Fruit fly (Drosophila melanogaster) whole organism, prepupa: ENCODE results near the gene Orp8.

Experiments used
- CG15336 ChIP-seq: fragments of 200-800 bp; sonication (Bioruptor generic); IDR thresholded peaks from 2 replicates; pipeline ENCODE4 v1.3.6; 2022; ENCODE audit warnings: missing biosample characterization, missing genetic modification characterization
- CG31627 ChIP-seq: fragments of 200-800 bp; sonication (Bioruptor generic); optimal IDR thresholded peaks from 3 replicates; lab custom pipeline; 2016; ENCODE audit warnings: missing biosample characterization, missing genetic modification characterization
- CG4318 ChIP-seq: fragments of 200-800 bp; sonication (Bioruptor generic); optimal IDR thresholded peaks from 3 replicates; lab custom pipeline; 2017; ENCODE audit warnings: missing biosample characterization, mild to moderate bottlenecking, missing genetic modification characterization
- CG6276 ChIP-seq: fragments of 200-800 bp; sonication (Bioruptor generic); optimal IDR thresholded peaks from 2 replicates; lab custom pipeline; 2017; ENCODE audit warnings: missing biosample characterization, mild to moderate bottlenecking, missing genetic modification characterization
- achi ChIP-seq: fragments of 200-800 bp; sonication (Bioruptor generic); optimal IDR thresholded peaks from 3 replicates; lab custom pipeline; 2016; ENCODE audit warnings: missing biosample characterization, missing genetic modification characterization
- salr ChIP-seq, 2 experiments: fragments of 200-800 bp; sonication (Bioruptor generic); optimal IDR thresholded peaks; 3 replicates each; lab custom pipeline; 2016 to 2018; ENCODE audit warnings: missing biosample characterization in 2 of 2, missing genetic modification characterization in 2 of 2, mild to moderate bottlenecking in 1 of 2

The Orp8 gene

DNA sequence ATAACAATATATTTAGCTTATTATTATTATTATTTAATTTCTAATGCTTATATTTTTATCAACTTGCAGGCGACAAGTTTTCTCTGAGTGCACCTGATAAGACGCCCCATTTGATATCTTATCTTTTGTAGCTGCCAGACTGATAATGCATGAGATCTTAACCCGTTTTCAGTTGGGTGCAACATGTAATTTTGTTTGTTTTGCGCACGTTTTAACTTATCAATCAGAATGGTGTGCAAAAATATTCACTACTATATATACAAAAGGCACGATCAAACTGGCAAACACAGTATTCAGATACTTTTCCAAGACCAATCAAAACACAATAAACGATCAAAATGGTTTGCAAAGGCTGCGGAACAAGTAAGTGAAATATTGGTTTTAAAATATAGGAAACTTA is 50.9 kb downstream of the Orp8 start, which contains the start of gene MtnC:
TSS of gene MtnC (plus strand) at position 301 of the 400 bp plus-strand sequence.
- TF ChIP-seq salr (GFP tag; optimal IDR thresholded peaks at IDR 0.05; lab: Kevin White, UChicago) (no peak), CG15336 (no peak), CG31627 (no peak), CG4318 (GFP tag; lab: Kevin White, UChicago) (no peak), CG6276 (GFP tag; lab: Kevin White, UChicago) (no peak), achi (no peak)
